Fruit fly (Drosophila melanogaster): ENCODE results near the gene CG11380.
A peak's percentile ranks its signal among the peaks of the same experiment; 100 is the strongest.

Gene CG11380

dm6 chrX:1215000-1215399 is 23.9 kb downstream of the CG11380 start, which contains the start of gene CG11398 (continued):
- TF ChIP-seq MESR4 (GFP tag; optimal IDR thresholded peaks at IDR 0.05) (peak; percentile 17), CG3995 (GFP tag; optimal IDR thresholded peaks at IDR 0.05) (peak; percentile 36), CG34422 (GFP tag; IDR thresholded peaks at IDR 0.05) (no peak), CG14860 (GFP tag; IDR thresholded peaks at IDR 0.05; ENCODE audit: partially characterized antibody) (peak; percentile 62; the same call in 2 of the 3 replicates), Sry-δ (GFP tag; optimal IDR thresholded peaks at IDR 0.05) (peak; percentile 82), HmgZ (tag; optimal IDR thresholded peaks at IDR 0.05) (peak; percentile 55), Rx (GFP tag; IDR thresholded peaks at IDR 0.05) (no peak), CG15073 (GFP tag; optimal IDR thresholded peaks at IDR 0.05) (no peak), ftz-f1 (GFP tag; optimal IDR thresholded peaks at IDR 0.05) (no peak), CG4730 (GFP tag; IDR thresholded peaks at IDR 0.05) (no peak), CG12219 (GFP tag; optimal IDR thresholded peaks at IDR 0.05) (no peak), Nf-YB (GFP tag; optimal IDR thresholded peaks at IDR 0.05) (no peak), CG2116 (GFP tag; optimal IDR thresholded peaks at IDR 0.05) (peak; percentile 88), CG4617 (GFP tag; optimal IDR thresholded peaks at IDR 0.05; ENCODE audit: borderline replicate concordance) (peak; percentile 71), Doc3 (GFP tag; IDR thresholded peaks at IDR 0.05; ENCODE audit: partially characterized antibody) (peak; percentile 55; the same call in 2 of the 3 replicates), scrt (GFP tag; optimal IDR thresholded peaks at IDR 0.05) (no peak), Pdp1 (GFP tag; optimal IDR thresholded peaks at IDR 0.05) (peak in 1 of 2 experiments; percentile 94), CG1024 (GFP tag; IDR thresholded peaks at IDR 0.05) (no peak), CG10321 (GFP tag; IDR thresholded peaks at IDR 0.05) (no peak), CG12104 (GFP tag; optimal IDR thresholded peaks at IDR 0.05) (no peak), CG10267 (tag; optimal IDR thresholded peaks at IDR 0.05) (peak; percentile 79), fd96Cb (tag; optimal IDR thresholded peaks at IDR 0.05) (no peak), Asciz (GFP tag; optimal IDR thresholded peaks at IDR 0.05) (no peak), CG14965 (GFP tag; optimal IDR thresholded peaks at IDR 0.05; ENCODE audit: borderline replicate concordance) (no peak), YL-1 (GFP tag; optimal IDR thresholded peaks at IDR 0.05) (peak; percentile 24), amos (GFP tag; IDR thresholded peaks at IDR 0.05; ENCODE audit: partially characterized antibody) (peak; percentile 87), phol (tag; optimal IDR thresholded peaks at IDR 0.05) (peak; percentile 67), sd (tag; optimal IDR thresholded peaks at IDR 0.05) (no peak), kni (GFP tag; optimal IDR thresholded peaks at IDR 0.05) (no peak), CG6689 (GFP tag; IDR thresholded peaks at IDR 0.05) (no peak), CG1832 (GFP tag; optimal IDR thresholded peaks at IDR 0.05) (no peak), CG17802 (tag; optimal IDR thresholded peaks at IDR 0.05) (peak; percentile 50), CG12236 (GFP tag; optimal IDR thresholded peaks at IDR 0.05) (no peak), CG13287 (GFP tag; IDR thresholded peaks at IDR 0.05; ENCODE audit: partially characterized antibody) (peak; percentile 87), mam (GFP tag; optimal IDR thresholded peaks at IDR 0.05) (no peak), dpn (GFP tag; optimal IDR thresholded peaks at IDR 0.05) (no peak), CG7745 (tag; optimal IDR thresholded peaks at IDR 0.05) (no peak), Max (GFP tag; optimal IDR thresholded peaks at IDR 0.05) (no peak), Med (GFP tag) (peak; percentile 71), sug (tag; optimal IDR thresholded peaks at IDR 0.05) (no peak), CG6254 (GFP tag; optimal IDR thresholded peaks at IDR 0.05) (no peak), ind (GFP tag; optimal IDR thresholded peaks at IDR 0.05) (no peak), sna (GFP tag; IDR thresholded peaks at IDR 0.05; ENCODE audit: partially characterized antibody) (peak; percentile 66), Taf1 (GFP tag; IDR thresholded peaks at IDR 0.05) (no peak), Six4 (GFP tag; optimal IDR thresholded peaks at IDR 0.05) (no peak), Adf1 (GFP tag; IDR thresholded peaks at IDR 0.05) (no peak), Sox102F (GFP tag; optimal IDR thresholded peaks at IDR 0.05) (no peak), CG15514 (GFP tag; optimal IDR thresholded peaks at IDR 0.05) (peak; percentile 65), Gsc (GFP tag; IDR thresholded peaks at IDR 0.05) (no peak), mld (GFP tag; IDR thresholded peaks at IDR 0.05; ENCODE audit: partially characterized antibody) (0 out of 3 replicates have a peak, but pooled peaks have one; percentile 33)
